Fruit fly (Drosophila melanogaster): ENCODE results near the gene AP-2sigma.

The AP-2sigma gene

DNA sequence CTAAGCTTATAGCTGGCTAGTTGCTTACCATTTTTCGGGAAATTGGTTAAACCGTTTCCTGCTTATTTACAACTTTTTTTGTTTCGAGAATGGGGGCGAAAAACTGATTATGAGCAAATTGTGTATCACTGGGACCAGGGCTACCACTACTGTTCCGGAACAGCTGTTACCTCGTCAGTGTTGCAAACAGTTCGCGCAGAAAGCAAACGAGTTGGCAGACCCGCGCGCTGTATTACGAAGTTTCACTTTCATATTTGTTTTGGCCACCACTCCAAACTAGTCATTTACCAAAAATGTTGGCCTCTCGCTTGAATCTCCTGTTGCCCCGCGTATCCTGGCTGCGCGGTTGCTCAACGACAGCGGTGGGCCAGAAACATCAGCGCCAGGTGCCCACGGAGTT lies at the start of gene AP-2sigma, which contains the start of gene Idi (continued):
- no peak for TF ChIP-seq Atf3 (GFP tag; optimal IDR thresholded peaks at IDR 0.05)
- TF ChIP-seq CG15601 (tag; optimal IDR thresholded peaks at IDR 0.05): no peak
- peak; percentile 55 for TF ChIP-seq zen (tag; optimal IDR thresholded peaks at IDR 0.05)
- no peak for TF ChIP-seq CG4404 (GFP tag; IDR thresholded peaks at IDR 0.05)
- TF ChIP-seq CG2116 (GFP tag; optimal IDR thresholded peaks at IDR 0.05): peak; percentile 58
- TF ChIP-seq mirr (GFP tag; optimal IDR thresholded peaks at IDR 0.05): peak; percentile 2
- TF ChIP-seq Sry-δ (GFP tag; optimal IDR thresholded peaks at IDR 0.05): peak; percentile 52
- TF ChIP-seq CG17912 (GFP tag; optimal IDR thresholded peaks at IDR 0.05): peak; percentile 42
- TF ChIP-seq pnt (GFP tag; optimal IDR thresholded peaks at IDR 0.05): no peak
- TF ChIP-seq Antp (GFP tag; optimal IDR thresholded peaks at IDR 0.05): peak; percentile 26
- TF ChIP-seq CHES-1-like (GFP tag; optimal IDR thresholded peaks at IDR 0.05): peak; percentile 63
- TF ChIP-seq CG17359 (tag; optimal IDR thresholded peaks at IDR 0.05): no peak
- TF ChIP-seq schlank (tag; optimal IDR thresholded peaks at IDR 0.05): no peak
- TF ChIP-seq Bgb (GFP tag; IDR thresholded peaks at IDR 0.05; ENCODE audit: partially characterized antibody): peak; percentile 37
- TF ChIP-seq CG10267 (tag; optimal IDR thresholded peaks at IDR 0.05): peak; percentile 93
- no peak for TF ChIP-seq CG11247 (GFP tag; IDR thresholded peaks at IDR 0.05)
- TF ChIP-seq BEAF-32 (GFP tag; optimal IDR thresholded peaks at IDR 0.05): peak; percentile 46
- 0 out of 2 replicates have a peak, but pooled peaks have one; percentile 24 for TF ChIP-seq H2.0 (GFP tag; IDR thresholded peaks at IDR 0.05)
- no peak for TF ChIP-seq CG6175 (GFP tag; IDR thresholded peaks at IDR 0.05)

DNA sequence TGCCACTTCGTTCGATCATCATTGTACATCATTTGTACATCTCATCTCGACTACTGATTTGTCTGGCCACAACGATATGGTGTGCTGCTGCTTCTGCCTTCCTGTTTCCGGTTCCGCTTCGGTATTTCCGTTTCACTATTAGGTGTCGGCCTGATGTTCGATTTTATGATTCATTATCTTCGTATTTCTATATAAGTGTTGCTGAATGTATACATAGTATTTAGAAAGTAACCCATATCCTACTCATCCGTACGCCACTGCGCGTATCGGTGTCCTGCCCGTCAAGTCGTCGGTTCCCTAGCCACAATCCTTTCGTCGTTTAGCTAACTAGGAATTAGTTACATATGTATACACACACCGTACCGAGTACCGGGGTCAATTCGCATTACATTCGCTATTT lies 49.2 kb upstream of the AP-2sigma start:
- no peak for TF ChIP-seq CG31365 (tag; optimal IDR thresholded peaks at IDR 0.05)
- no peak for TF ChIP-seq crol (GFP tag; IDR thresholded peaks at IDR 0.05)
- TF ChIP-seq Ets65A (GFP tag): peak; percentile 94
- TF ChIP-seq CG31441 (GFP tag; IDR thresholded peaks at IDR 0.05): no peak
- no peak for TF ChIP-seq sr (GFP tag; IDR thresholded peaks at IDR 0.05)
- no peak for TF ChIP-seq CG17359 (tag; optimal IDR thresholded peaks at IDR 0.05)
- TF ChIP-seq nom (GFP tag; optimal IDR thresholded peaks at IDR 0.05): peak; percentile 68
- TF ChIP-seq CG9727 (GFP tag; optimal IDR thresholded peaks at IDR 0.05): no peak
- no peak for TF ChIP-seq kah (GFP tag; optimal IDR thresholded peaks at IDR 0.05)
- no peak for TF ChIP-seq chinmo (GFP tag; IDR thresholded peaks at IDR 0.05; ENCODE audit: partially characterized antibody)
- peak; percentile 47 for TF ChIP-seq CG7271 (tag; optimal IDR thresholded peaks at IDR 0.05)
- no peak for TF ChIP-seq Tbp (GFP tag; optimal IDR thresholded peaks at IDR 0.05)
- TF ChIP-seq gt (GFP tag; IDR thresholded peaks at IDR 0.05): no peak
- TF ChIP-seq CG13296 (GFP tag; optimal IDR thresholded peaks at IDR 0.05): no peak
- TF ChIP-seq sqz (GFP tag; optimal IDR thresholded peaks at IDR 0.05): no peak
- no peak for TF ChIP-seq cg (GFP tag; optimal IDR thresholded peaks at IDR 0.05)
- TF ChIP-seq ase (GFP tag; IDR thresholded peaks at IDR 0.05): no peak
- no peak for TF ChIP-seq CG4360 (GFP tag; IDR thresholded peaks at IDR 0.05)
- TF ChIP-seq ci (GFP tag; IDR thresholded peaks at IDR 0.05): no peak
- no peak for TF ChIP-seq gfzf (GFP tag; optimal IDR thresholded peaks at IDR 0.05)
- no peak for TF ChIP-seq Taf1 (GFP tag; IDR thresholded peaks at IDR 0.05)
- no peak for TF ChIP-seq E2f1 (GFP tag; IDR thresholded peaks at IDR 0.05)
- no peak for TF ChIP-seq eyg (GFP tag; optimal IDR thresholded peaks at IDR 0.05)
- no peak for TF ChIP-seq Xbp1 (GFP tag; optimal IDR thresholded peaks at IDR 0.05)
- TF ChIP-seq Ets97D (GFP tag; optimal IDR thresholded peaks at IDR 0.05): peak; percentile 27
- peak; percentile 1 for TF ChIP-seq CG3281 (GFP tag; optimal IDR thresholded peaks at IDR 0.05)
- TF ChIP-seq btn (GFP tag; optimal IDR thresholded peaks at IDR 0.05): no peak
- TF ChIP-seq pan (optimal IDR thresholded peaks at IDR 0.05): no peak
- no peak for TF ChIP-seq pan (GFP tag; optimal IDR thresholded peaks at IDR 0.05 in 1 of 2, IDR thresholded peaks at IDR 0.05 in 1 of 2)
